Fruit fly (Drosophila melanogaster) whole organism, embryonic: Measurements from ENCODE around the gene ninaE.

Source experiments
- C15 ChIP-seq: fragments of 200-800 bp; sonication (Bioruptor generic); IDR thresholded peaks from 3 replicates; pipeline ENCODE4 v1.3.6; 2022; ENCODE audit warnings: missing biosample characterization, missing genetic modification characterization
- CG1024 ChIP-seq: fragments of 200-800 bp; sonication (Bioruptor generic); IDR thresholded peaks from 2 replicates; pipeline ENCODE4 v1.3.6; 2022; ENCODE audit warnings: missing biosample characterization, missing genetic modification characterization
- CG10654 ChIP-seq: fragments of 200-800 bp; sonication (Bioruptor generic); optimal IDR thresholded peaks from 2 replicates; lab custom pipeline; 2016; ENCODE audit warnings: missing biosample characterization, missing genetic modification characterization
- CG13624 ChIP-seq: fragments of 200-800 bp; sonication (Bioruptor generic); optimal IDR thresholded peaks from 2 replicates; lab custom pipeline; 2016; ENCODE audit warnings: missing biosample characterization, missing genetic modification characterization
- CG14050 ChIP-seq: fragments of 200-800 bp; sonication (Bioruptor generic); IDR thresholded peaks from 3 replicates; pipeline ENCODE4 v1.3.6; 2022; ENCODE audit warnings: missing biosample characterization, missing genetic modification characterization
- CG17359 ChIP-seq: fragments of 200-800 bp; sonication (Bioruptor generic); optimal IDR thresholded peaks from 3 replicates; lab custom pipeline; 2018; ENCODE audit warnings: missing biosample characterization, mild to moderate bottlenecking, missing genetic modification characterization, moderate library complexity
- CG17385 ChIP-seq: fragments of 200-800 bp; sonication (Bioruptor generic); optimal IDR thresholded peaks from 3 replicates; lab custom pipeline; 2018; ENCODE audit warnings: missing biosample characterization, mild to moderate bottlenecking, missing genetic modification characterization
- CG17829 ChIP-seq: fragments of 200-800 bp; optimal IDR thresholded peaks from 2 replicates; lab custom pipeline; 2019; ENCODE audit warnings: missing biosample characterization, mild to moderate bottlenecking, missing genetic modification characterization, moderate library complexity
- CG18262 ChIP-seq: fragments of 200-800 bp; optimal IDR thresholded peaks from 3 replicates; lab custom pipeline; 2019; ENCODE audit warnings: missing biosample characterization, mild to moderate bottlenecking, missing genetic modification characterization, moderate library complexity
- CG2202 ChIP-seq: fragments of 200-800 bp; sonication (Bioruptor generic); optimal IDR thresholded peaks from 2 replicates; lab custom pipeline; 2018; ENCODE audit warnings: missing biosample characterization, mild to moderate bottlenecking, missing genetic modification characterization
- CG31224 ChIP-seq: fragments of 200-800 bp; sonication (Bioruptor generic); IDR thresholded peaks from 2 replicates; pipeline ENCODE4 v1.3.6; 2022; ENCODE audit warnings: missing biosample characterization, missing genetic modification characterization
- CG31441 ChIP-seq: fragments of 200-800 bp; sonication (Bioruptor generic); IDR thresholded peaks from 2 replicates; pipeline ENCODE4 v1.3.6; 2022; ENCODE audit warnings: missing biosample characterization, missing genetic modification characterization
- CG3407 ChIP-seq: fragments of 200-800 bp; sonication (Bioruptor generic); optimal IDR thresholded peaks from 2 replicates; lab custom pipeline; 2018; ENCODE audit warnings: missing biosample characterization, mild to moderate bottlenecking, missing genetic modification characterization
- CG43689 ChIP-seq: fragments of 200-800 bp; sonication (Bioruptor generic); IDR thresholded peaks from 2 replicates; pipeline ENCODE4 v1.3.6; 2022; ENCODE audit warnings: missing biosample characterization, missing genetic modification characterization
- CG4730 ChIP-seq: fragments of 200-800 bp; sonication (Bioruptor generic); IDR thresholded peaks from 2 replicates; pipeline ENCODE4 v1.3.6; 2022; ENCODE audit warnings: missing biosample characterization, missing genetic modification characterization
- CG5180 ChIP-seq: fragments of 200-800 bp; sonication (Bioruptor generic); optimal IDR thresholded peaks from 3 replicates; lab custom pipeline; 2017; ENCODE audit warnings: missing biosample characterization, missing genetic modification characterization, mild to moderate bottlenecking, moderate library complexity, missing genetic modification reagents
- CG6854 ChIP-seq: fragments of 200-800 bp; sonication (Bioruptor generic); optimal IDR thresholded peaks from 3 replicates; lab custom pipeline; 2017; ENCODE audit warnings: missing biosample characterization, mild to moderate bottlenecking, missing genetic modification characterization
- CG8290 ChIP-seq, 3 experiments: fragments of 200-800 bp; sonication (Bioruptor generic); optimal IDR thresholded peaks; 2 replicates each; lab custom pipeline; 2016 to 2019; ENCODE audit warnings: missing biosample characterization in 3 of 3, missing genetic modification characterization in 3 of 3, mild to moderate bottlenecking in 2 of 3, moderate library complexity in 1 of 3
- CG9817 ChIP-seq: fragments of 200-800 bp; sonication (Bioruptor generic); optimal IDR thresholded peaks from 2 replicates; lab custom pipeline; 2018; ENCODE audit warnings: missing biosample characterization, mild to moderate bottlenecking, missing genetic modification characterization, moderate library complexity
- H2.0 ChIP-seq: fragments of 200-800 bp; sonication (Bioruptor generic); IDR thresholded peaks from 2 replicates; pipeline ENCODE4 v1.3.6; 2022; ENCODE audit warnings: missing biosample characterization, missing genetic modification characterization
- HHEX ChIP-seq: fragments of 200-800 bp; sonication (Bioruptor generic); optimal IDR thresholded peaks from 3 replicates; lab custom pipeline; 2017; ENCODE audit warnings: missing biosample characterization, mild to moderate bottlenecking, missing genetic modification characterization, missing genetic modification reagents
- HLH3B ChIP-seq: fragments of 200-800 bp; sonication (Bioruptor generic); IDR thresholded peaks from 2 replicates; pipeline ENCODE4 v1.3.6; 2022; ENCODE audit warnings: missing biosample characterization, missing genetic modification characterization
- Hr51 ChIP-seq, 2 experiments: fragments of 200-800 bp; sonication (Bioruptor generic); optimal IDR thresholded peaks; 2 replicates in 1 of 2; 3 replicates in 1 of 2; lab custom pipeline; 2016 to 2018; ENCODE audit warnings: missing biosample characterization in 2 of 2, missing genetic modification characterization in 2 of 2, mild to moderate bottlenecking in 1 of 2, moderate library complexity in 1 of 2
- Sry-δ ChIP-seq: fragments of 200-800 bp; sonication (Bioruptor generic); optimal IDR thresholded peaks from 2 replicates; lab custom pipeline; 2016; ENCODE audit warnings: missing biosample characterization, missing genetic modification characterization
- Trl ChIP-seq, 3 experiments: fragments of >200 bp in 2 of 3; fragments of 200-800 bp in 1 of 3; sonication (Bioruptor generic) in 1 of 3; optimal IDR thresholded peaks; 2 replicates in 1 of 3; 3 replicates in 2 of 3; lab custom pipeline; 2016 to 2017; ENCODE audit warnings: missing biosample characterization in 1 of 3, missing genetic modification characterization in 1 of 3
- aop ChIP-seq: fragments of 200-800 bp; sonication (Bioruptor generic); IDR thresholded peaks from 2 replicates; pipeline ENCODE4 v1.3.6; 2022; ENCODE audit warnings: missing biosample characterization, missing genetic modification characterization
- ara ChIP-seq: fragments of 200-800 bp; sonication (Bioruptor generic); IDR thresholded peaks from 2 replicates; pipeline ENCODE4 v1.3.6; 2022; ENCODE audit warnings: missing biosample characterization, missing genetic modification characterization
- bbx ChIP-seq: fragments of 200-800 bp; sonication (Bioruptor generic); IDR thresholded peaks from 2 replicates; pipeline ENCODE4 v1.3.6; 2022; ENCODE audit warnings: missing biosample characterization, missing genetic modification characterization; ENCODE audit not compliant: partially characterized antibody
- chm ChIP-seq: fragments of 200-800 bp; sonication (Bioruptor generic); IDR thresholded peaks from 2 replicates; pipeline ENCODE4 v1.3.6; 2022; ENCODE audit warnings: missing biosample characterization, missing genetic modification characterization
- corto ChIP-seq: fragments of 200-800 bp; sonication (Bioruptor generic); optimal IDR thresholded peaks from 2 replicates; lab custom pipeline; 2016; ENCODE audit warnings: missing biosample characterization, mild to moderate bottlenecking, missing genetic modification characterization, moderate library complexity
- fd3F ChIP-seq: fragments of 200-800 bp; sonication (Bioruptor generic); optimal IDR thresholded peaks from 2 replicates; lab custom pipeline; 2018; ENCODE audit warnings: missing biosample characterization, mild to moderate bottlenecking, missing genetic modification characterization, moderate library complexity
- fd96Cb ChIP-seq: fragments of 200-800 bp; sonication (Bioruptor generic); optimal IDR thresholded peaks from 2 replicates; lab custom pipeline; 2018; ENCODE audit warnings: missing biosample characterization, mild to moderate bottlenecking, missing genetic modification characterization, moderate library complexity
- gfzf ChIP-seq: fragments of 200-800 bp; sonication (Bioruptor generic); optimal IDR thresholded peaks from 2 replicates; lab custom pipeline; 2016; ENCODE audit warnings: missing biosample characterization, mild to moderate bottlenecking, missing genetic modification characterization, moderate library complexity
- grn ChIP-seq: fragments of 200-800 bp; sonication (Bioruptor generic); optimal IDR thresholded peaks from 3 replicates; lab custom pipeline; 2017; ENCODE audit warnings: missing biosample characterization, missing genetic modification characterization
- gro ChIP-seq: fragments of 200-800 bp; sonication (Bioruptor generic); optimal IDR thresholded peaks from 2 replicates; lab custom pipeline; 2016; ENCODE audit warnings: missing biosample characterization, missing genetic modification characterization
- gt ChIP-seq: fragments of 200-800 bp; sonication (Bioruptor generic); IDR thresholded peaks from 2 replicates; pipeline ENCODE4 v1.3.6; 2022; ENCODE audit warnings: missing biosample characterization, missing genetic modification characterization
- ham ChIP-seq: fragments of 200-800 bp; sonication (Bioruptor generic); IDR thresholded peaks from 2 replicates; pipeline ENCODE4 v1.3.6; 2022; ENCODE audit warnings: missing biosample characterization, missing genetic modification characterization
- knrl ChIP-seq: fragments of 200-800 bp; sonication (Bioruptor generic); IDR thresholded peaks from 3 replicates; pipeline ENCODE4 v1.3.6; 2022; ENCODE audit warnings: missing biosample characterization, missing genetic modification characterization; ENCODE audit not compliant: partially characterized antibody
- maf-S ChIP-seq: fragments of 200-800 bp; sonication (Bioruptor generic); optimal IDR thresholded peaks from 2 replicates; lab custom pipeline; 2016; ENCODE audit warnings: missing biosample characterization, missing genetic modification characterization
- pzg ChIP-seq: fragments of 200-800 bp; sonication (Bioruptor generic); optimal IDR thresholded peaks from 3 replicates; lab custom pipeline; 2018; ENCODE audit warnings: missing biosample characterization, mild to moderate bottlenecking, missing genetic modification characterization, moderate library complexity
- repo ChIP-seq: fragments of 200-800 bp; sonication (Bioruptor generic); optimal IDR thresholded peaks from 2 replicates; lab custom pipeline; 2016; ENCODE audit warnings: missing biosample characterization, missing genetic modification characterization
- row ChIP-seq: fragments of 200-800 bp; sonication (Bioruptor generic); IDR thresholded peaks from 3 replicates; pipeline ENCODE4 v1.3.6; 2022; ENCODE audit warnings: missing biosample characterization, missing genetic modification characterization
- sens-2 ChIP-seq: fragments of 200-800 bp; sonication (Bioruptor generic); IDR thresholded peaks from 2 replicates; pipeline ENCODE4 v1.3.6; 2022; ENCODE audit warnings: missing biosample characterization, missing genetic modification characterization
- so ChIP-seq: fragments of 200-800 bp; sonication (Bioruptor generic); IDR thresholded peaks from 3 replicates; pipeline ENCODE4 v1.3.6; 2022; ENCODE audit warnings: missing biosample characterization, missing genetic modification characterization
- ssp ChIP-seq: fragments of 200-800 bp; sonication (Bioruptor generic); IDR thresholded peaks from 2 replicates; pipeline ENCODE4 v1.3.6; 2022; ENCODE audit warnings: missing biosample characterization, missing genetic modification characterization
- tll ChIP-seq, 2 experiments: fragments of 200-800 bp in 1 of 2; fragments of >200 bp in 1 of 2; sonication (Bioruptor generic) in 1 of 2; optimal IDR thresholded peaks; 2 replicates each; lab custom pipeline; 2017 to 2019; ENCODE audit warnings: missing biosample characterization in 2 of 2, missing genetic modification characterization in 2 of 2, mild to moderate bottlenecking in 1 of 2, moderate library complexity in 1 of 2
- vfl ChIP-seq: fragments of 200-800 bp; sonication (Bioruptor generic); optimal IDR thresholded peaks from 2 replicates; lab custom pipeline; 2016; ENCODE audit warnings: missing biosample characterization, missing genetic modification characterization

Gene ninaE

DNA sequence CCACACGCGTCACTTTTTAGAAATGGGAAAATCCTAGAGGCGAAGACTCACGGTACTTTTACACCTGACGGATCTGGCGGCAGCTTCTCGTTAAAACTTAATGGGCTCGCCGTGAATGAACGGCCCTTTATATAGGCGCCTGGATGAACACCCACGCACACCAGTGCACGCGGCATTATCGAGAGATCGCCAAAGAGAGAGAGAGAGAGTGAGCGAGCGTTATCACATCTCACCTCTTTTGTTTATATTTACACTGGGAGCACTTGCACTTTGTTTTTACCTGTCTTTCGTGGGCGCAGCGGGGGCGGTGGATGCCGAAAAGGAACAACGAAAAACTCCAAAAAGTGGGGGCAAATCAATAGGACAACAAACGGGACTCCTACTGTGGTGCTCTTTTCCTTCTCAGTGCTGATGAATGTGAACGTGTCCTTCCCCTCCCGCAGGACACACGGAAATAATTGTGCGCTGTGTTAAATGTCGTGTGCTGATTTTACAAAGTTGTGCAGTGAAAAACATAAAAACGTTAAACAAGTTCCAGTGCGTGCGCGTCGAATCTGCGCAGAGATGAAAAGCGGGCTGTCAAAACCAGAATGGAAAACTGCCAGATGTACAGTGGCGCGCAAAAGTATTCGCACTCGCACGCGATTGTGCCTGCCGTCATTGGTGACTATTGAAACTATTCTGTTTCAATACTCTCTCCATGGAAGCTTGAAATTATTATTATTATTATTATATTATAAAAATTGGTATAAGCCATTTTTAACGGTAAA is 12.7 kb downstream of the ninaE start, which contains the start of gene Mrp5 (continued):
- peak; percentile 63; the same call in 1 of the 2 replicates for TF ChIP-seq CG1024 (GFP tag; lab: Robert Waterston, UW)
- TF ChIP-seq gfzf (GFP tag; lab: Kevin White, UChicago): no peak
- TF ChIP-seq chm (GFP tag; lab: Robert Waterston, UW): 0 out of 2 replicates have a peak, but pooled peaks have one; percentile 51
- peak; percentile 34; the same call in 1 of the 2 replicates for TF ChIP-seq bbx (GFP tag; lab: Robert Waterston, UW)
- peak; percentile 14 for TF ChIP-seq CG10654 (GFP tag; lab: Kevin White, UChicago)
- TF ChIP-seq CG18262 (tag; lab: Kevin White, UChicago): peak; percentile 31
- no peak for TF ChIP-seq vfl (GFP tag; lab: Kevin White, UChicago)
- peak; percentile 28 for TF ChIP-seq CG17385
- TF ChIP-seq CG2202 (tag; lab: Kevin White, UChicago): no peak
- TF ChIP-seq C15 (GFP tag; lab: Robert Waterston, UW): 0 out of 3 replicates have a peak, but pooled peaks have one; percentile 47
- peak in 1 of 2 experiments; percentile 40 for TF ChIP-seq Hr51 (GFP tag; optimal IDR thresholded peaks at IDR 0.05; lab: Kevin White, UChicago)
- TF ChIP-seq row (GFP tag; lab: Robert Waterston, UW): peak; percentile 89
- TF ChIP-seq Sry-δ (GFP tag; lab: Kevin White, UChicago): no peak
- TF ChIP-seq gt (GFP tag; lab: Robert Waterston, UW): no peak
- peak; percentile 64 for TF ChIP-seq HLH3B (GFP tag; lab: Robert Waterston, UW)
- no peak for TF ChIP-seq CG8290 (GFP tag; optimal IDR thresholded peaks at IDR 0.05; lab: Kevin White, UChicago)
- TF ChIP-seq CG8290 (tag; optimal IDR thresholded peaks at IDR 0.05; lab: Kevin White, UChicago): peak in 1 of 2 experiments; percentile 20
- TF ChIP-seq tll (GFP tag; optimal IDR thresholded peaks at IDR 0.05; lab: Kevin White, UChicago): no peak
- TF ChIP-seq knrl (GFP tag; lab: Robert Waterston, UW): no peak
- no peak for TF ChIP-seq corto (GFP tag; lab: Kevin White, UChicago)
- 0 out of 2 replicates have a peak, but pooled peaks have one; percentile 35 for TF ChIP-seq ham
- peak; percentile 39 for TF ChIP-seq CG31441 (GFP tag; lab: Robert Waterston, UW)
- TF ChIP-seq CG13624: peak; percentile 17
- TF ChIP-seq CG31224: peak; percentile 47
- TF ChIP-seq pzg: peak; percentile 8
- peak; percentile 36 for TF ChIP-seq CG9817 (tag; lab: Kevin White, UChicago)
- TF ChIP-seq aop (GFP tag; lab: Robert Waterston, UW): peak; percentile 49; the same call in 1 of the 2 replicates
- TF ChIP-seq CG6854 (GFP tag; lab: Kevin White, UChicago): peak; percentile 12
- peak; percentile 9 for TF ChIP-seq fd3F (GFP tag; lab: Kevin White, UChicago)
- peak; percentile 44 for TF ChIP-seq ssp
- 0 out of 2 replicates have a peak, but pooled peaks have one; percentile 6 for TF ChIP-seq ara (GFP tag; lab: Robert Waterston, UW)
- no peak for TF ChIP-seq repo
- TF ChIP-seq fd96Cb: peak; percentile 30
- TF ChIP-seq sens-2 (GFP tag; lab: Robert Waterston, UW): 0 out of 2 replicates have a peak, but pooled peaks have one; percentile 34
- TF ChIP-seq CG14050 (GFP tag; lab: Robert Waterston, UW): peak; percentile 18; the same call in 1 of the 3 replicates
- peak; percentile 50; the same call in 1 of the 2 replicates for TF ChIP-seq CG43689 (GFP tag; lab: Robert Waterston, UW)
- TF ChIP-seq gro (GFP tag; lab: Kevin White, UChicago): peak; percentile 24
- TF ChIP-seq CG4730: 0 out of 2 replicates have a peak, but pooled peaks have one; percentile 13
- TF ChIP-seq so (GFP tag; lab: Robert Waterston, UW): no peak
- peak; percentile 71 for TF ChIP-seq grn (GFP tag; lab: Kevin White, UChicago)
- TF ChIP-seq CG17829 (tag; lab: Kevin White, UChicago): peak; percentile 20
- TF ChIP-seq CG3407: no peak
- TF ChIP-seq maf-S (GFP tag; lab: Kevin White, UChicago): no peak
- peak; percentile 29; the same call in 1 of the 2 replicates for TF ChIP-seq H2.0 (GFP tag; lab: Robert Waterston, UW)
- peak; percentile 69 to 71 for TF ChIP-seq Trl (optimal IDR thresholded peaks at IDR 0.05; lab: Kevin White, UChicago)
- no peak for TF ChIP-seq Trl (GFP tag; optimal IDR thresholded peaks at IDR 0.05; lab: Kevin White, UChicago)
- TF ChIP-seq HHEX (GFP tag; lab: Kevin White, UChicago): peak; percentile 6
- TF ChIP-seq CG17359: peak; percentile 48
- peak; percentile 11 for TF ChIP-seq CG5180 (GFP tag; lab: Kevin White, UChicago)
